Worm (Caenorhabditis elegans) whole organism, L4 larva: Measurements from ENCODE around the gene C51E3.6.

ENCODE experiments used
- D1046.2 ChIP-seq: fragments of 200-800 bp; sonication (Bioruptor generic); IDR thresholded peaks from 2 replicates; pipeline ENCODE4 v1.3.6; 2022; ENCODE audit warnings: missing genetic modification characterization, missing compliant biosample characterization
- F26F4.8 ChIP-seq: fragments of 200-800 bp; sonication (Bioruptor generic); conservative IDR thresholded peaks from 2 replicates; pipeline ENCODE4 v1.3.6; 2022; ENCODE audit warnings: missing genetic modification characterization, missing compliant biosample characterization
- F37D6.2 ChIP-seq: sonication (generic microtip); optimal IDR thresholded peaks from 2 replicates; lab custom pipeline; 2016; ENCODE audit warnings: mild to moderate bottlenecking, missing genetic modification characterization, missing compliant biosample characterization
- F49E8.2 ChIP-seq: sonication (generic microtip); optimal IDR thresholded peaks from 2 replicates; lab custom pipeline; 2016; ENCODE audit warnings: missing compliant biosample characterization, mild to moderate bottlenecking, missing genetic modification characterization, borderline replicate concordance
- T20F7.1 ChIP-seq: fragments of 200-800 bp; sonication (Bioruptor generic); optimal IDR thresholded peaks from 2 replicates; lab custom pipeline; 2018; ENCODE audit warnings: mild to moderate bottlenecking, missing genetic modification characterization, missing compliant biosample characterization
- T26A8.4 ChIP-seq: fragments of 200-800 bp; sonication (Bioruptor generic); IDR thresholded peaks from 2 replicates; pipeline ENCODE4 v1.3.6; 2022; ENCODE audit warnings: missing genetic modification characterization, missing compliant biosample characterization
- ZK546.5 ChIP-seq, 2 experiments: sonication (generic microtip); optimal IDR thresholded peaks; 2 replicates each; lab custom pipeline; 2017; ENCODE audit warnings: missing biosample characterization in 2 of 2, missing genetic modification characterization in 2 of 2
- aly-2 ChIP-seq: sonication (generic microtip); optimal IDR thresholded peaks from 2 replicates; lab custom pipeline; 2018; ENCODE audit warnings: missing biosample characterization, missing genetic modification characterization
- ama-1 ChIP-seq: fragments of 150-350 bp; optimal IDR thresholded peaks from 2 replicates; lab custom pipeline; 2014; ENCODE audit warnings: inconsistent platforms, mixed read lengths
- arid-1 ChIP-seq: fragments of 200-800 bp; sonication (Bioruptor generic); conservative IDR thresholded peaks from 2 replicates; pipeline ENCODE4 v1.3.6; 2022; ENCODE audit warnings: missing genetic modification reagents, missing genetic modification characterization, missing compliant biosample characterization
- ceh-32 ChIP-seq: sonication (generic microtip); optimal IDR thresholded peaks from 2 replicates; lab custom pipeline; 2016; ENCODE audit warnings: mild to moderate bottlenecking, missing genetic modification characterization, missing compliant biosample characterization; ENCODE audit not compliant: poor library complexity
- ceh-62 ChIP-seq: sonication (generic microtip); optimal IDR thresholded peaks from 2 replicates; lab custom pipeline; 2017; ENCODE audit warnings: missing biosample characterization, missing genetic modification characterization
- ceh-82 ChIP-seq: sonication (generic microtip); optimal IDR thresholded peaks from 2 replicates; lab custom pipeline; 2017; ENCODE audit warnings: missing biosample characterization, missing genetic modification characterization
- cey-2 ChIP-seq: sonication (generic microtip); optimal IDR thresholded peaks from 3 replicates; lab custom pipeline; 2017; ENCODE audit warnings: missing genetic modification characterization, mild to moderate bottlenecking, missing compliant biosample characterization, antibody characterized with exemption, borderline replicate concordance; ENCODE audit not compliant: insufficient read depth
- daf-19 ChIP-seq: fragments of 200-800 bp; sonication (Bioruptor generic); conservative IDR thresholded peaks from 2 replicates; pipeline ENCODE4 v1.3.6; 2022; ENCODE audit warnings: missing genetic modification characterization, missing compliant biosample characterization
- daf-8 ChIP-seq: fragments of 200-800 bp; sonication (Bioruptor generic); IDR thresholded peaks from 2 replicates; pipeline ENCODE4 v1.3.6; 2022; ENCODE audit warnings: missing genetic modification characterization, missing compliant biosample characterization
- duxl-1 ChIP-seq: sonication (generic microtip); optimal IDR thresholded peaks from 2 replicates; lab custom pipeline; 2016; ENCODE audit warnings: mild to moderate bottlenecking, missing genetic modification characterization, moderate library complexity, missing compliant biosample characterization; ENCODE audit not compliant: poor library complexity
- egl-27 ChIP-seq: sonication (generic microtip); optimal IDR thresholded peaks from 3 replicates; lab custom pipeline; 2017; ENCODE audit warnings: missing biosample characterization, missing genetic modification reagents, missing genetic modification characterization
- egl-43 ChIP-seq: fragments of 200-800 bp; sonication (Bioruptor generic); IDR thresholded peaks from 2 replicates; pipeline ENCODE4 v1.3.6; 2022; ENCODE audit warnings: missing genetic modification reagents, missing genetic modification characterization, missing compliant biosample characterization
- fkh-10 ChIP-seq: fragments of 150-350 bp; optimal IDR thresholded peaks from 2 replicates; lab custom pipeline; 2014; ENCODE audit warnings: missing biosample characterization, missing genetic modification reagents, missing genetic modification characterization
- fos-1 ChIP-seq: fragments of 150-350 bp; optimal IDR thresholded peaks from 2 replicates; lab custom pipeline; 2014; ENCODE audit warnings: missing biosample characterization, missing genetic modification characterization
- gei-8 ChIP-seq: fragments of 200-800 bp; sonication (Bioruptor generic); optimal IDR thresholded peaks from 2 replicates; lab custom pipeline; 2018; ENCODE audit warnings: mild to moderate bottlenecking, missing genetic modification characterization, missing compliant biosample characterization
- hif-1 ChIP-seq, 2 experiments: sonication (generic microtip); optimal IDR thresholded peaks; 2 replicates each; lab custom pipeline; 2016 to 2017; ENCODE audit warnings: missing compliant biosample characterization in 2 of 2, missing genetic modification characterization in 2 of 2, missing genetic modification reagents in 2 of 2, missing genotype in 2 of 2, mild to moderate bottlenecking in 1 of 2
- hlh-11 ChIP-seq: fragments of 200-800 bp; sonication (Bioruptor generic); optimal IDR thresholded peaks from 2 replicates; lab custom pipeline; 2018; ENCODE audit warnings: mild to moderate bottlenecking, missing genetic modification characterization, missing compliant biosample characterization
- hmg-1.1 ChIP-seq: fragments of 200-800 bp; sonication (Bioruptor generic); IDR thresholded peaks from 2 replicates; pipeline ENCODE4 v1.3.6; 2022; ENCODE audit warnings: missing genetic modification reagents, missing genetic modification characterization, missing compliant biosample characterization
- jun-1 ChIP-seq: fragments of 150-350 bp; optimal IDR thresholded peaks from 2 replicates; lab custom pipeline; 2014; ENCODE audit warnings: missing biosample characterization, missing genetic modification reagents, missing genetic modification characterization
- lim-7 ChIP-seq: fragments of 200-800 bp; sonication (Bioruptor generic); IDR thresholded peaks from 2 replicates; pipeline ENCODE4 v1.3.6; 2022; ENCODE audit warnings: missing genetic modification characterization, missing compliant biosample characterization
- lin-1 ChIP-seq: fragments of 200-800 bp; sonication (Bioruptor generic); IDR thresholded peaks from 2 replicates; pipeline ENCODE4 v1.3.6; 2022; ENCODE audit warnings: missing genetic modification reagents, missing genetic modification characterization, missing compliant biosample characterization
- lin-15B ChIP-seq: fragments of 150-350 bp; sonication (generic microtip); optimal IDR thresholded peaks from 3 replicates; lab custom pipeline; 2014; ENCODE audit warnings: missing biosample characterization, missing genetic modification characterization
- lin-38 ChIP-seq: fragments of 200-800 bp; sonication (Bioruptor generic); IDR thresholded peaks from 2 replicates; pipeline ENCODE4 v1.3.6; 2022; ENCODE audit warnings: missing genetic modification reagents, missing genetic modification characterization, missing compliant biosample characterization
- madf-5 ChIP-seq, 2 experiments: fragments of 200-800 bp; sonication (Bioruptor generic); IDR thresholded peaks; 2 replicates each; pipeline ENCODE4 v1.3.6; 2022; ENCODE audit warnings: missing compliant biosample characterization in 2 of 2, missing genetic modification characterization in 2 of 2
- madf-9 ChIP-seq: fragments of 200-800 bp; sonication (Bioruptor generic); conservative IDR thresholded peaks from 2 replicates; pipeline ENCODE4 v1.3.6; 2022; ENCODE audit warnings: missing genetic modification reagents, missing genetic modification characterization, missing compliant biosample characterization
- mdl-1 ChIP-seq, 2 experiments: fragments of 150-350 bp in 1 of 2; sonication (generic microtip) in 1 of 2; optimal IDR thresholded peaks; 2 replicates each; lab custom pipeline; 2014 to 2017; ENCODE audit warnings: missing biosample characterization in 2 of 2, missing genetic modification characterization in 2 of 2
- mep-1 ChIP-seq: fragments of 150-350 bp; sonication (generic microtip); optimal IDR thresholded peaks from 3 replicates; lab custom pipeline; 2014; ENCODE audit warnings: missing biosample characterization, missing genetic modification characterization
- mes-2 ChIP-seq: sonication (generic microtip); optimal IDR thresholded peaks from 2 replicates; lab custom pipeline; 2016; ENCODE audit warnings: missing genotype, mild to moderate bottlenecking, missing genetic modification characterization, missing compliant biosample characterization; ENCODE audit not compliant: poor library complexity, severe bottlenecking
- mxl-2 ChIP-seq: fragments of 200-800 bp; sonication (Bioruptor generic); conservative IDR thresholded peaks from 2 replicates; pipeline ENCODE4 v1.3.6; 2022; ENCODE audit warnings: missing genetic modification reagents, missing genetic modification characterization, missing compliant biosample characterization
- mxl-3 ChIP-seq: fragments of 200-800 bp; sonication (Bioruptor generic); optimal IDR thresholded peaks from 2 replicates; lab custom pipeline; 2018; ENCODE audit warnings: mild to moderate bottlenecking, missing genetic modification characterization, missing compliant biosample characterization
- nhr-10 ChIP-seq: fragments of 150-350 bp; optimal IDR thresholded peaks from 2 replicates; lab custom pipeline; 2014; ENCODE audit warnings: missing biosample characterization, missing genetic modification characterization
- nhr-111 ChIP-seq: fragments of 200-800 bp; sonication (Bioruptor generic); optimal IDR thresholded peaks from 2 replicates; lab custom pipeline; 2018; ENCODE audit warnings: mild to moderate bottlenecking, missing genetic modification characterization, missing compliant biosample characterization
- nhr-28 ChIP-seq: fragments of 150-350 bp; optimal IDR thresholded peaks from 2 replicates; lab custom pipeline; 2014; ENCODE audit warnings: missing biosample characterization, missing genetic modification characterization
- nhr-42 ChIP-seq: fragments of 200-800 bp; sonication (Bioruptor generic); IDR thresholded peaks from 2 replicates; pipeline ENCODE4 v1.3.6; 2022; ENCODE audit warnings: missing genetic modification characterization, missing compliant biosample characterization
- nhr-48 ChIP-seq: sonication (generic microtip); optimal IDR thresholded peaks from 2 replicates; lab custom pipeline; 2016; ENCODE audit warnings: mild to moderate bottlenecking, missing genetic modification characterization, missing compliant biosample characterization
- nhr-6 ChIP-seq: fragments of 150-350 bp; optimal IDR thresholded peaks from 2 replicates; lab custom pipeline; 2014; ENCODE audit warnings: missing biosample characterization, missing genetic modification characterization
- nhr-76 ChIP-seq: fragments of 150-350 bp; optimal IDR thresholded peaks from 2 replicates; lab custom pipeline; 2014; ENCODE audit warnings: missing biosample characterization, missing genetic modification characterization
- nhr-77 ChIP-seq: fragments of 150-350 bp; optimal IDR thresholded peaks from 2 replicates; lab custom pipeline; 2014; ENCODE audit warnings: missing biosample characterization, missing genetic modification characterization
- php-3 ChIP-seq: fragments of 200-800 bp; sonication (Bioruptor generic); IDR thresholded peaks from 2 replicates; pipeline ENCODE4 v1.3.6; 2022; ENCODE audit warnings: missing genetic modification reagents, missing genetic modification characterization, missing compliant biosample characterization
- pqm-1 ChIP-seq: sonication (generic microtip); optimal IDR thresholded peaks from 2 replicates; lab custom pipeline; 2017; ENCODE audit warnings: missing biosample characterization, missing genetic modification characterization
- sdz-12 ChIP-seq: fragments of 200-800 bp; sonication (Bioruptor generic); optimal IDR thresholded peaks from 2 replicates; lab custom pipeline; 2018; ENCODE audit warnings: mild to moderate bottlenecking, missing genetic modification characterization, missing compliant biosample characterization
- snpc-4 ChIP-seq: fragments of 150-350 bp; optimal IDR thresholded peaks from 2 replicates; lab custom pipeline; 2014; ENCODE audit warnings: missing biosample characterization, missing genetic modification characterization
- spr-1 ChIP-seq: sonication (generic microtip); optimal IDR thresholded peaks from 2 replicates; lab custom pipeline; 2016; ENCODE audit warnings: mild to moderate bottlenecking, missing genetic modification characterization, missing compliant biosample characterization
- vab-7 ChIP-seq: fragments of 200-800 bp; sonication (Bioruptor generic); IDR thresholded peaks from 2 replicates; pipeline ENCODE4 v1.3.6; 2022; ENCODE audit warnings: missing genetic modification reagents, missing genetic modification characterization, missing compliant biosample characterization
- ztf-7 ChIP-seq: fragments of 150-350 bp; optimal IDR thresholded peaks from 2 replicates; lab custom pipeline; 2014; ENCODE audit warnings: missing biosample characterization, missing genetic modification characterization

The C51E3.6 gene

DNA sequence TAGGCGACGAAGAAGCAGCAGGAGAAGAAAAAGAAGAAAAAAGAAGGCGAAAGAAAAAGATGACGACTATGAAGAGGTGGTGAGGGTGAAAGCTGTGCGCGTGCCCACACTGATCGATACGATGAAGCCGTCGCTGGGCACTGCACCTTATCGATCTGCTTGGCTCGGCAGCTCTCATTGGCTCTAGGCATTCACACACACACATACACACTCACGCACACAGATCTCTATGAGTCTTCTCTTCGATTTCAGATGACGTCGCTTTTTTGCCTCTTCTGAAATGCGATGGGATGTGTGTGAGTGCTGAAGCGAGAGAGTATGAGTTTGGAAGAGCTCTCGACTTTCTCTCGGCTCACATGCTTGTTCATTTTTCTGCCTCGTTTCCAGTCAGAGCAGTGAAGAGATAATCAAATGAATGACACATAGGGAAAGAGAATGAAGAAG is 8.4 kb upstream of the C51E3.6 start (continued):
- no peak for TF ChIP-seq F49E8.2
- TF ChIP-seq madf-9 (GFP tag; lab: Robert Waterston, UW): no peak
- no peak for TF ChIP-seq nhr-6 (tag; lab: Kevin White, UChicago)
- TF ChIP-seq egl-27 (tag; lab: Kevin White, UChicago): no peak
- no peak for TF ChIP-seq ztf-7 (tag; lab: Kevin White, UChicago)
- no peak for TF ChIP-seq lim-7
- TF ChIP-seq lin-1: no peak
- TF ChIP-seq nhr-28 (tag; lab: Kevin White, UChicago): no peak
- no peak for TF ChIP-seq fos-1 (tag; lab: Kevin White, UChicago)
- TF ChIP-seq aly-2 (tag; lab: Kevin White, UChicago): no peak
- 0 out of 2 replicates have a peak, but pooled peaks have one; percentile 33 for TF ChIP-seq vab-7 (GFP tag; lab: Robert Waterston, UW)
- no peak for TF ChIP-seq madf-5 (GFP tag; IDR thresholded peaks at IDR 0.05; lab: Robert Waterston, UW)
- no peak for TF ChIP-seq F26F4.8
- TF ChIP-seq ceh-62 (tag; lab: Kevin White, UChicago): no peak
- peak; percentile 28 for TF ChIP-seq mxl-3 (GFP tag; lab: Kevin White, UChicago)
- TF ChIP-seq php-3 (GFP tag; lab: Robert Waterston, UW): no peak
- TF ChIP-seq D1046.2 (GFP tag; lab: Robert Waterston, UW): no peak
- no peak for TF ChIP-seq snpc-4 (tag; lab: Kevin White, UChicago)
- TF ChIP-seq T26A8.4 (GFP tag; lab: Robert Waterston, UW): no peak
- no peak for TF ChIP-seq gei-8 (GFP tag; lab: Kevin White, UChicago)
- no peak for TF ChIP-seq ceh-32 (tag; lab: Kevin White, UChicago)
- TF ChIP-seq jun-1 (tag; lab: Kevin White, UChicago): no peak
- TF ChIP-seq mep-1 (tag; lab: Kevin White, UChicago): peak; percentile 85
- 0 out of 2 replicates have a peak, but pooled peaks have one; percentile 31 for TF ChIP-seq arid-1 (GFP tag; lab: Robert Waterston, UW)
- TF ChIP-seq nhr-111 (GFP tag; lab: Kevin White, UChicago): no peak
- no peak for TF ChIP-seq sdz-12 (GFP tag; lab: Kevin White, UChicago)
- peak; percentile 82 for TF ChIP-seq hmg-1.1 (GFP tag; lab: Robert Waterston, UW)
- peak; percentile 84 for TF ChIP-seq egl-43 (GFP tag; lab: Robert Waterston, UW)
- TF ChIP-seq daf-19 (GFP tag; lab: Robert Waterston, UW): no peak
- no peak for TF ChIP-seq ceh-82
- TF ChIP-seq lin-15B: no peak
- TF ChIP-seq nhr-48 (tag; lab: Kevin White, UChicago): peak; percentile 25
- TF ChIP-seq cey-2 (tag; lab: Kevin White, UChicago): no peak
- TF ChIP-seq hif-1 (tag; optimal IDR thresholded peaks at IDR 0.05; lab: Kevin White, UChicago): peak in 1 of 2 experiments; percentile 66
- TF ChIP-seq ZK546.5 (tag; optimal IDR thresholded peaks at IDR 0.05; lab: Kevin White, UChicago): no peak
- 0 out of 2 replicates have a peak, but pooled peaks have one; percentile 15 for TF ChIP-seq nhr-42 (GFP tag; lab: Robert Waterston, UW)
- no peak for TF ChIP-seq duxl-1 (tag; lab: Kevin White, UChicago)
- peak; percentile 56 for TF ChIP-seq hlh-11 (tag; lab: Kevin White, UChicago)
- TF ChIP-seq daf-8: no peak
- no peak for TF ChIP-seq nhr-77
- TF ChIP-seq nhr-10 (tag; lab: Kevin White, UChicago): no peak
- peak; percentile 47; the same call in 1 of the 2 replicates for TF ChIP-seq lin-38 (GFP tag; lab: Robert Waterston, UW)
- TF ChIP-seq F37D6.2 (tag; lab: Kevin White, UChicago): peak; percentile 84
- no peak for TF ChIP-seq nhr-76 (tag; lab: Kevin White, UChicago)
- peak; percentile 98 for TF ChIP-seq fkh-10 (GFP tag; lab: Kevin White, UChicago)
- TF ChIP-seq mxl-2 (GFP tag; lab: Robert Waterston, UW): no peak
- no peak for TF ChIP-seq ama-1 (lab: Kevin White, UChicago)
- no peak for TF ChIP-seq T20F7.1
- peak; percentile 18 to 90 for TF ChIP-seq mdl-1 (tag; optimal IDR thresholded peaks at IDR 0.05; lab: Kevin White, UChicago)
- peak; percentile 34 for TF ChIP-seq mes-2 (tag; lab: Kevin White, UChicago)
- TF ChIP-seq pqm-1 (tag; lab: Kevin White, UChicago): no peak
- no peak for TF ChIP-seq spr-1 (tag; lab: Kevin White, UChicago)
